Fruit fly (Drosophila melanogaster): ENCODE data around the gene SelR.
A peak's percentile ranks its signal among the peaks of the same experiment; 100 is the strongest.

SelR gene

dm6 chr3R:10881824-10882559, 13.6 kb upstream of the SelR start, which contains the start of gene Tpc1 (continued):
- TF ChIP-seq Blimp-1 (GFP tag; optimal IDR thresholded peaks at IDR 0.05) (peak; percentile 83), tx (GFP tag; optimal IDR thresholded peaks at IDR 0.05) (peak; percentile 26), CG2875 (GFP tag; optimal IDR thresholded peaks at IDR 0.05) (no peak), Hmx (GFP tag; optimal IDR thresholded peaks at IDR 0.05) (peak; percentile 9), CG3847 (GFP tag; IDR thresholded peaks at IDR 0.05) (peak; percentile 49; the same call in 1 of the 2 replicates), HmgZ (tag; optimal IDR thresholded peaks at IDR 0.05) (peak; percentile 71), CG18599 (GFP tag; optimal IDR thresholded peaks at IDR 0.05) (peak; percentile 8), CG10959 (GFP tag; IDR thresholded peaks at IDR 0.05) (no peak), zfh1 (GFP tag; IDR thresholded peaks at IDR 0.05) (0 out of 3 replicates have a peak, but pooled peaks have one; percentile 7), lmd (GFP tag; IDR thresholded peaks at IDR 0.05) (no peak; the same call in 1 of the 2 replicates), kni (GFP tag; optimal IDR thresholded peaks at IDR 0.05) (peak; percentile 59), CG6654 (GFP tag; optimal IDR thresholded peaks at IDR 0.05) (no peak), CG18262 (tag; optimal IDR thresholded peaks at IDR 0.05) (peak; percentile 0), ranshi (GFP tag; IDR thresholded peaks at IDR 0.05) (no peak), jigr1 (GFP tag; IDR thresholded peaks at IDR 0.05) (no peak), HLH4C (GFP tag; IDR thresholded peaks at IDR 0.05; ENCODE audit: partially characterized antibody) (peak; percentile 77), abd-A (tag; optimal IDR thresholded peaks at IDR 0.05) (no peak), bbx (GFP tag; IDR thresholded peaks at IDR 0.05; ENCODE audit: partially characterized antibody) (peak; percentile 55), lilli (GFP tag; optimal IDR thresholded peaks at IDR 0.05) (peak; percentile 74), ara (GFP tag; IDR thresholded peaks at IDR 0.05) (no peak), CG2712 (tag; optimal IDR thresholded peaks at IDR 0.05) (peak; percentile 56), C15 (GFP tag; IDR thresholded peaks at IDR 0.05) (no peak), Kr (GFP tag; optimal IDR thresholded peaks at IDR 0.05) (no peak), odd (GFP tag; optimal IDR thresholded peaks at IDR 0.05) (no peak), maf-S (GFP tag; optimal IDR thresholded peaks at IDR 0.05) (peak; percentile 41), Nf-YA (GFP tag; IDR thresholded peaks at IDR 0.05) (no peak), ind (GFP tag; optimal IDR thresholded peaks at IDR 0.05) (peak; percentile 14), CG8924 (tag; optimal IDR thresholded peaks at IDR 0.05) (peak; percentile 10), sens (GFP tag) (peak; percentile 91), CG15601 (tag; optimal IDR thresholded peaks at IDR 0.05) (peak; percentile 48), HLH54F (GFP tag; optimal IDR thresholded peaks at IDR 0.05) (peak; percentile 62), inv (GFP tag; IDR thresholded peaks at IDR 0.05; ENCODE audit: partially characterized antibody) (peak; percentile 85), CG8359 (GFP tag; optimal IDR thresholded peaks at IDR 0.05; ENCODE audit: borderline replicate concordance) (no peak), CG14050 (GFP tag; IDR thresholded peaks at IDR 0.05) (no peak), CG10979 (tag; optimal IDR thresholded peaks at IDR 0.05) (no peak), HLHmδ (GFP tag; optimal IDR thresholded peaks at IDR 0.05) (peak; percentile 36), Mes4 (GFP tag; optimal IDR thresholded peaks at IDR 0.05) (no peak), CG11696 (GFP tag; IDR thresholded peaks at IDR 0.05) (no peak), Meics (GFP tag; optimal IDR thresholded peaks at IDR 0.05) (peak; percentile 38), CG11456 (GFP tag; IDR thresholded peaks at IDR 0.05) (no peak), CG2199 (GFP tag; IDR thresholded peaks at IDR 0.05) (no peak), hb (GFP tag; IDR thresholded peaks at IDR 0.05; ENCODE audit: partially characterized antibody) (peak; percentile 71), chm (GFP tag; IDR thresholded peaks at IDR 0.05) (no peak; the same call in 1 of the 2 replicates), unc-4 (GFP tag; IDR thresholded peaks at IDR 0.05; ENCODE audit: partially characterized antibody) (peak; percentile 94), h (optimal IDR thresholded peaks at IDR 0.05) (no peak), vnd (GFP tag; IDR thresholded peaks at IDR 0.05; ENCODE audit: partially characterized antibody) (peak; percentile 79), Atf-2 (GFP tag; optimal IDR thresholded peaks at IDR 0.05) (no peak), CG9797 (GFP tag; optimal IDR thresholded peaks at IDR 0.05) (peak; percentile 26), ro (GFP tag; IDR thresholded peaks at IDR 0.05) (no peak), CG3726 (GFP tag; IDR thresholded peaks at IDR 0.05) (no peak)

Data from whole organism, embryonic.